Worm (Caenorhabditis elegans) whole organism, L1 larva: ENCODE measurements around the gene ZK354.7.
"Not testable (repeated sequence)": the region's sequence is repeated elsewhere in the genome, so short reads cannot be mapped to it uniquely, and the experiment has no call there.

Experiments
- alr-1 ChIP-seq: fragments of 200-800 bp; sonication (Bioruptor generic); optimal IDR thresholded peaks from 2 replicates; lab custom pipeline; 2018; ENCODE audit warnings: borderline replicate concordance, mild to moderate bottlenecking, missing genetic modification characterization, missing compliant biosample characterization
- aly-2 ChIP-seq: fragments of 150-350 bp; optimal IDR thresholded peaks from 2 replicates; lab custom pipeline; 2014; ENCODE audit warnings: missing biosample characterization, missing genetic modification characterization
- blmp-1 ChIP-seq: fragments of 150-350 bp; optimal IDR thresholded peaks from 2 replicates; lab custom pipeline; 2014; ENCODE audit warnings: missing biosample characterization, missing genetic modification characterization
- efl-1 ChIP-seq, 4 experiments: fragments of 150-350 bp; optimal IDR thresholded peaks in 3 of 4; peaks in 1 of 4; 1 replicate in 1 of 4; 2 replicates in 3 of 4; lab custom pipeline; 2014; ENCODE audit warnings: missing biosample characterization in 2 of 4, missing genetic modification characterization in 2 of 4, missing genetic modification reagents in 2 of 4
- jun-1 ChIP-seq: fragments of 150-350 bp; optimal IDR thresholded peaks from 2 replicates; lab custom pipeline; 2014; ENCODE audit warnings: missing biosample characterization, missing genetic modification reagents, missing genetic modification characterization
- lin-35 ChIP-seq, 2 experiments: fragments of 150-350 bp; optimal IDR thresholded peaks; 2 replicates each; lab custom pipeline; 2014; ENCODE audit warnings: missing biosample characterization in 2 of 2, missing genetic modification characterization in 2 of 2, missing genetic modification reagents in 2 of 2
- lir-3 ChIP-seq: sonication (generic microtip); optimal IDR thresholded peaks from 2 replicates; lab custom pipeline; 2016; ENCODE audit warnings: mild to moderate bottlenecking, missing genetic modification characterization, moderate library complexity, missing compliant biosample characterization; ENCODE audit not compliant: poor library complexity
- lsy-2 ChIP-seq, 2 experiments: fragments of 150-350 bp; optimal IDR thresholded peaks; 2 replicates each; lab custom pipeline; 2014; ENCODE audit warnings: missing biosample characterization in 2 of 2, missing genetic modification characterization in 2 of 2
- mdl-1 ChIP-seq, 2 experiments: fragments of 150-350 bp; optimal IDR thresholded peaks; 2 replicates each; lab custom pipeline; 2014 to 2017; ENCODE audit warnings: missing biosample characterization in 2 of 2, missing genetic modification characterization in 2 of 2, inconsistent platforms in 1 of 2
- nhr-11 ChIP-seq: fragments of 150-350 bp; optimal IDR thresholded peaks from 2 replicates; lab custom pipeline; 2014; ENCODE audit warnings: missing biosample characterization, missing genetic modification characterization
- nhr-76 ChIP-seq: sonication (generic microtip); optimal IDR thresholded peaks from 2 replicates; lab custom pipeline; 2017; ENCODE audit warnings: missing biosample characterization, missing genetic modification characterization
- snpc-4 ChIP-seq: fragments of 150-350 bp; optimal IDR thresholded peaks from 2 replicates; lab custom pipeline; 2014; ENCODE audit warnings: missing biosample characterization, missing genetic modification characterization
- unc-86 ChIP-seq: sonication (generic microtip); optimal IDR thresholded peaks from 2 replicates; lab custom pipeline; 2016; ENCODE audit warnings: missing genetic modification characterization, missing compliant biosample characterization
- ztf-11 ChIP-seq, 2 experiments: sonication (generic microtip); optimal IDR thresholded peaks; 2 replicates each; lab custom pipeline; 2016 to 2017; ENCODE audit warnings: missing genetic modification characterization in 2 of 2, missing biosample characterization in 1 of 2, missing compliant biosample characterization in 1 of 2

- not testable (repeated sequence) for TF ChIP-seq alr-1 (tag; lab: Kevin White, UChicago); unc-86 (tag; lab: Kevin White, UChicago); efl-1 (optimal IDR thresholded peaks at IDR 0.05; lab: Kevin White, UChicago); efl-1 (GFP tag; optimal IDR thresholded peaks at IDR 0.05 in 1 of 2; lab: Kevin White, UChicago); ztf-11 (tag; optimal IDR thresholded peaks at IDR 0.05; lab: Kevin White, UChicago); snpc-4; lir-3 (tag; lab: Kevin White, UChicago); nhr-76 (tag; lab: Kevin White, UChicago); blmp-1 (tag; lab: Kevin White, UChicago); lin-35 (GFP tag; optimal IDR thresholded peaks at IDR 0.05; lab: Kevin White, UChicago); lsy-2 (tag; optimal IDR thresholded peaks at IDR 0.05; lab: Kevin White, UChicago); mdl-1 (tag; optimal IDR thresholded peaks at IDR 0.05; lab: Kevin White, UChicago); nhr-11 (tag; lab: Kevin White, UChicago); jun-1 (tag; lab: Kevin White, UChicago); aly-2 (tag; lab: Kevin White, UChicago)
Observed at ce11 chrIV:5313011-5313410, 10.1 kb upstream of the ZK354.7 start, which contains the start of the genes msp-59 and ZK354.2.
